Worm (Caenorhabditis elegans): Measurements from ENCODE around the gene sdc-1.
"Not testable (repeated sequence)": the region's sequence is repeated elsewhere in the genome, so short reads cannot be mapped to it uniquely, and the experiment has no call there.

Gene sdc-1

DNA sequence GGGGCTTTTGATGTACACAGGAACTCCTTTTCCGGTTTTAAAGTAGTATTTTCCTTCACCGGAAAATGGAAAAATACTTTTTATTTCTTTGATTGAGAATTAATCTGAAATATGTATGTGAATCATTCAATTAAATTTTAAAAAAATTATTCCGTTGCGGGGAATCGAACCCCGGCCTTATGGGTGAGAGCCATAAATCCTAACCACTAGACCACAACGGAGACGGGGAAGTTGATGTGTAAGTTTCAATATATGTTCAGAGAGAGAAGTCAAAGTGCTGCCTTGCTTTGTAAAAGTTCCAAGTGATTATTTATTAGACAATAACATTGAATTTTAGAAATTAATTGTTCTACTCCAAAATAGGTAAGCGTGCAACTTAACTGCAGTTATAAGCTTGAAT lies 4.4 kb upstream of the sdc-1 start (continued):
- TF ChIP-seq B0019.2 (GFP tag; conservative IDR thresholded peaks at IDR 0.05) = no peak
- no peak for TF ChIP-seq hlh-26 (GFP tag; conservative IDR thresholded peaks at IDR 0.05)
- no peak for TF ChIP-seq nhr-27 (tag; optimal IDR thresholded peaks at IDR 0.05)
- peak; percentile 61 for TF ChIP-seq dox-1 (GFP tag; IDR thresholded peaks at IDR 0.05)
- TF ChIP-seq attf-3 (GFP tag; conservative IDR thresholded peaks at IDR 0.05) = no peak
- no peak for TF ChIP-seq fkh-3 (tag; optimal IDR thresholded peaks at IDR 0.05)
- no peak for TF ChIP-seq lir-1 (GFP tag; conservative IDR thresholded peaks at IDR 0.05)
- TF ChIP-seq ceh-91 (GFP tag; IDR thresholded peaks at IDR 0.05) = no peak
- no peak for TF ChIP-seq F57A8.1 (GFP tag; optimal IDR thresholded peaks at IDR 0.05)
- TF ChIP-seq zim-3 (tag; optimal IDR thresholded peaks at IDR 0.05) = no peak
- TF ChIP-seq lsl-1 (GFP tag; optimal IDR thresholded peaks at IDR 0.05) = no peak
- no peak for TF ChIP-seq hrde-1 (tag; optimal IDR thresholded peaks at IDR 0.05; ENCODE audit: borderline replicate concordance)
- no peak for TF ChIP-seq egl-44 (GFP tag; IDR thresholded peaks at IDR 0.05)
- TF ChIP-seq nhr-90 (tag; optimal IDR thresholded peaks at IDR 0.05) = peak; percentile 70
- peak; percentile 86 for TF ChIP-seq snpc-1.3 (tag; optimal IDR thresholded peaks at IDR 0.05; ENCODE audit: insufficient read depth)
- peak; percentile 54 to 80 for TF ChIP-seq rec-8 (tag; optimal IDR thresholded peaks at IDR 0.05)
- TF ChIP-seq repo-1 (tag; optimal IDR thresholded peaks at IDR 0.05) = no peak
- peak in 1 of 3 experiments; percentile 65 for TF ChIP-seq lin-35 (GFP tag; optimal IDR thresholded peaks at IDR 0.05)
- TF ChIP-seq C06A6.2 (GFP tag; conservative IDR thresholded peaks at IDR 0.05) = no peak
- no peak for TF ChIP-seq K11D2.4 (GFP tag; IDR thresholded peaks at IDR 0.05)
- TF ChIP-seq D2030.7 (GFP tag; IDR thresholded peaks at IDR 0.05) = peak; percentile 62
- peak; percentile 79; the same call in 1 of the 2 replicates for TF ChIP-seq cebp-2 (GFP tag; IDR thresholded peaks at IDR 0.05)
- no peak for TF ChIP-seq snpc-4 (GFP tag; optimal IDR thresholded peaks at IDR 0.05)
- TF ChIP-seq snpc-4 (tag; optimal IDR thresholded peaks at IDR 0.05) = peak; percentile 0 to 80 (median 70)
- peak; percentile 44; the same call in 1 of the 2 replicates for TF ChIP-seq Y56A3A.18 (GFP tag; IDR thresholded peaks at IDR 0.05)
- TF ChIP-seq rpc-1 (optimal IDR thresholded peaks at IDR 0.05) = peak; percentile 93
- TF ChIP-seq rpc-1 (tag; optimal IDR thresholded peaks at IDR 0.05) = peak; percentile 95
- TF ChIP-seq madf-6 (GFP tag; IDR thresholded peaks at IDR 0.05) = no peak; the same call in 1 of the 2 replicates
- peak; percentile 86 for TF ChIP-seq lin-26 (GFP tag; IDR thresholded peaks at IDR 0.05)

DNA sequence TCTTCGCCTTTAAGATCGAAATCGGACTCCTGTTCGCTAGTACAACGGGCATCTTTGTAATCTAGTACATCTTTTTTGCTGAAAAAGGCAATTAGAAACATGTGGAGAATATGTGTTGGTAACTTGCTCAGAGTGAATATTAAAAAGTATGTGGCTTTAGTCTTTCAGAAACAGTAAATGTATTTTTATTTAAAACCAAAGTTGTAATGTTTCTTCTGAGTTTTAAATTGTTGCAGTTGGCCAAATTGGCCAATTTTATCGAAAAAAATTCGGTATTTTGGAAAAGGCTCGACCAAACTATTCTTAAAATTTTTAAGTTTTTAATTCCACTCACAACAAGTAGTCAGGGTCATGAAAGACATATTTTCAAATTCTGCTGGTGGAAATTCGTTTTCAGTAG lies 7.5 kb downstream of the sdc-1 start, which contains the start of gene F52E10.2:
F52E10.2 (minus strand) TSS at position 101 of the 400 bp plus-strand sequence.
- TF ChIP-seq ztf-25 (GFP tag; IDR thresholded peaks at IDR 0.05) (no peak), hrde-1 (tag; optimal IDR thresholded peaks at IDR 0.05; ENCODE audit: borderline replicate concordance) (no peak), chd-7 (tag; optimal IDR thresholded peaks at IDR 0.05) (no peak), xnd-1 (tag; optimal IDR thresholded peaks at IDR 0.05) (no peak), K11D2.4 (GFP tag; IDR thresholded peaks at IDR 0.05) (no peak), F57A8.1 (GFP tag; optimal IDR thresholded peaks at IDR 0.05) (no peak)

- 0 out of 2 replicates have a peak, but pooled peaks have one; percentile 46 for TF ChIP-seq lin-26 (GFP tag; IDR thresholded peaks at IDR 0.05)
- TF ChIP-seq hmg-1.2 (GFP tag; IDR thresholded peaks at IDR 0.05) = peak; percentile 27; the same call in 1 of the 2 replicates
- TF ChIP-seq rpc-1 (optimal IDR thresholded peaks at IDR 0.05) = not testable (repeated sequence)
- peak; percentile 15 for TF ChIP-seq rpc-1 (tag; optimal IDR thresholded peaks at IDR 0.05)
Observed at ce11 chrX:16284180-16284579, 8.6 kb downstream of the sdc-1 start.

- TF ChIP-seq K12H6.12 (tag; optimal IDR thresholded peaks at IDR 0.05) (no peak), snpc-3.4 (tag; optimal IDR thresholded peaks at IDR 0.05) (peak; percentile 28), B0261.1 (tag; optimal IDR thresholded peaks at IDR 0.05) (peak; percentile 66), snpc-4 (GFP tag; optimal IDR thresholded peaks at IDR 0.05) (peak; percentile 22), snpc-4 (tag; optimal IDR thresholded peaks at IDR 0.05) (no peak), dpl-1 (GFP tag; optimal IDR thresholded peaks at IDR 0.05) (no peak), ztf-26 (tag; optimal IDR thresholded peaks at IDR 0.05) (no peak), tbp1 (GFP tag; optimal IDR thresholded peaks at IDR 0.05) (peak; percentile 84), hmg-1.2 (GFP tag; IDR thresholded peaks at IDR 0.05) (peak; percentile 34; the same call in 1 of the 2 replicates), ama-1 (optimal IDR thresholded peaks at IDR 0.05) (no peak), ama-1 (GFP tag; optimal IDR thresholded peaks at IDR 0.05) (peak in 1 of 2 experiments; percentile 8), hrde-1 (tag; optimal IDR thresholded peaks at IDR 0.05; ENCODE audit: borderline replicate concordance) (no peak), xnd-1 (tag; optimal IDR thresholded peaks at IDR 0.05) (no peak), tbx-9 (tag; optimal IDR thresholded peaks at IDR 0.05; ENCODE audit: borderline replicate concordance) (no peak), ztf-18 (tag; optimal IDR thresholded peaks at IDR 0.05) (peak; percentile 1), mes-4 (tag; optimal IDR thresholded peaks at IDR 0.05) (peak; percentile 4)
Observed at ce11 chrX:16285151-16285550, 9.6 kb downstream of the sdc-1 start.
